Worm (Caenorhabditis elegans) whole organism, L1 larva: ENCODE data around the gene zhit-1.

Source experiments
- C04F5.9 ChIP-seq: sonication (generic microtip); optimal IDR thresholded peaks from 2 replicates; lab custom pipeline; 2016; ENCODE audit warnings: missing genetic modification characterization, missing compliant biosample characterization
- C34B4.2 ChIP-seq: sonication (generic microtip); optimal IDR thresholded peaks from 2 replicates; lab custom pipeline; 2017; ENCODE audit warnings: mild to moderate bottlenecking, missing genetic modification characterization, missing compliant biosample characterization
- F16B12.6 ChIP-seq: fragments of 150-350 bp; optimal IDR thresholded peaks from 2 replicates; lab custom pipeline; 2014; ENCODE audit warnings: missing biosample characterization, missing genetic modification characterization
- aly-2 ChIP-seq: fragments of 150-350 bp; optimal IDR thresholded peaks from 2 replicates; lab custom pipeline; 2014; ENCODE audit warnings: missing biosample characterization, missing genetic modification characterization
- ama-1 ChIP-seq: fragments of 150-350 bp; optimal IDR thresholded peaks from 2 replicates; lab custom pipeline; 2014
- dpl-1 ChIP-seq, 3 experiments: fragments of 150-350 bp in 2 of 3; sonication (generic microtip) in 1 of 3; optimal IDR thresholded peaks; 2 replicates each; lab custom pipeline; 2014 to 2017; ENCODE audit warnings: missing biosample characterization in 3 of 3, missing genetic modification characterization in 3 of 3, missing genetic modification reagents in 3 of 3
- elt-2 ChIP-seq: sonication (generic microtip); optimal IDR thresholded peaks from 2 replicates; lab custom pipeline; 2016; ENCODE audit warnings: missing genetic modification characterization, mild to moderate bottlenecking, inconsistent platforms, missing compliant biosample characterization, missing genetic modification reagents
- elt-3 ChIP-seq, 6 experiments: fragments of 150-350 bp in 1 of 6; sonication (generic microtip); optimal IDR thresholded peaks; 2 replicates each; lab custom pipeline; 2017 to 2018; ENCODE audit warnings: missing biosample characterization in 6 of 6, missing genetic modification characterization in 6 of 6, inconsistent platforms in 1 of 6
- fkh-10 ChIP-seq: sonication (generic microtip); optimal IDR thresholded peaks from 2 replicates; lab custom pipeline; 2017; ENCODE audit warnings: missing biosample characterization, missing genetic modification reagents, missing genetic modification characterization
- fkh-4 ChIP-seq: sonication (generic microtip); optimal IDR thresholded peaks from 2 replicates; lab custom pipeline; 2016; ENCODE audit warnings: missing compliant biosample characterization, missing genetic modification characterization, borderline replicate concordance
- hlh-17 ChIP-seq: fragments of 200-800 bp; sonication (Bioruptor generic); optimal IDR thresholded peaks from 2 replicates; lab custom pipeline; 2018; ENCODE audit warnings: missing genetic modification characterization, mild to moderate bottlenecking, missing compliant biosample characterization, moderate library complexity, borderline replicate concordance
- hlh-4 ChIP-seq: sonication (generic microtip); optimal IDR thresholded peaks from 2 replicates; lab custom pipeline; 2016; ENCODE audit warnings: mild to moderate bottlenecking, missing genetic modification characterization, missing compliant biosample characterization
- hpl-2 ChIP-seq: fragments of 150-350 bp; optimal IDR thresholded peaks from 2 replicates; lab custom pipeline; 2014; ENCODE audit warnings: missing biosample characterization, missing genetic modification reagents, missing genetic modification characterization
- lin-14 ChIP-seq: fragments of 200-800 bp; sonication (Bioruptor generic); optimal IDR thresholded peaks from 2 replicates; lab custom pipeline; 2018; ENCODE audit warnings: mild to moderate bottlenecking, missing genetic modification characterization, moderate library complexity, missing compliant biosample characterization
- lin-35 ChIP-seq, 2 experiments: fragments of 150-350 bp; optimal IDR thresholded peaks; 2 replicates each; lab custom pipeline; 2014; ENCODE audit warnings: missing biosample characterization in 2 of 2, missing genetic modification characterization in 2 of 2, missing genetic modification reagents in 2 of 2
- lsy-2 ChIP-seq, 2 experiments: fragments of 150-350 bp; optimal IDR thresholded peaks; 2 replicates each; lab custom pipeline; 2014; ENCODE audit warnings: missing biosample characterization in 2 of 2, missing genetic modification characterization in 2 of 2
- mdl-1 ChIP-seq, 2 experiments: fragments of 150-350 bp; optimal IDR thresholded peaks; 2 replicates each; lab custom pipeline; 2014 to 2017; ENCODE audit warnings: missing biosample characterization in 2 of 2, missing genetic modification characterization in 2 of 2, inconsistent platforms in 1 of 2
- nhr-20 ChIP-seq: sonication (generic microtip); optimal IDR thresholded peaks from 2 replicates; lab custom pipeline; 2016; ENCODE audit warnings: mild to moderate bottlenecking, missing genetic modification characterization, missing compliant biosample characterization
- nhr-71 ChIP-seq: sonication (generic microtip); optimal IDR thresholded peaks from 2 replicates; lab custom pipeline; 2016; ENCODE audit warnings: mild to moderate bottlenecking, missing genetic modification characterization, moderate library complexity, missing compliant biosample characterization
- nhr-76 ChIP-seq: sonication (generic microtip); optimal IDR thresholded peaks from 2 replicates; lab custom pipeline; 2017; ENCODE audit warnings: missing biosample characterization, missing genetic modification characterization
- nhr-90 ChIP-seq: sonication (generic microtip); optimal IDR thresholded peaks from 2 replicates; lab custom pipeline; 2016; ENCODE audit warnings: mild to moderate bottlenecking, missing genetic modification characterization, missing compliant biosample characterization; ENCODE audit not compliant: poor library complexity
- pax-3 ChIP-seq: fragments of 200-800 bp; sonication (Bioruptor generic); optimal IDR thresholded peaks from 2 replicates; lab custom pipeline; 2018; ENCODE audit warnings: mild to moderate bottlenecking, missing genetic modification characterization, moderate library complexity, missing compliant biosample characterization
- pqm-1 ChIP-seq: sonication (generic microtip); optimal IDR thresholded peaks from 3 replicates; lab custom pipeline; 2017; ENCODE audit warnings: missing biosample characterization, missing genetic modification characterization
- snpc-4 ChIP-seq: fragments of 150-350 bp; optimal IDR thresholded peaks from 2 replicates; lab custom pipeline; 2014; ENCODE audit warnings: missing biosample characterization, missing genetic modification characterization
- sox-4 ChIP-seq: sonication (generic microtip); optimal IDR thresholded peaks from 2 replicates; lab custom pipeline; 2016; ENCODE audit warnings: missing genetic modification characterization, missing compliant biosample characterization
- sup-37 ChIP-seq: fragments of 200-800 bp; sonication (Bioruptor generic); optimal IDR thresholded peaks from 2 replicates; lab custom pipeline; 2018; ENCODE audit warnings: mild to moderate bottlenecking, missing genetic modification characterization, missing compliant biosample characterization
- unc-130 ChIP-seq: fragments of 150-350 bp; optimal IDR thresholded peaks from 2 replicates; lab custom pipeline; 2017; ENCODE audit warnings: missing biosample characterization, missing genetic modification characterization, inconsistent platforms
- unc-30 ChIP-seq: sonication (generic microtip); optimal IDR thresholded peaks from 2 replicates; lab custom pipeline; 2017; ENCODE audit warnings: missing biosample characterization, missing genetic modification characterization
- unc-62 ChIP-seq: fragments of 150-350 bp; optimal IDR thresholded peaks from 2 replicates; lab custom pipeline; 2014; ENCODE audit warnings: missing biosample characterization, missing genetic modification reagents, missing genetic modification characterization
- unc-98 ChIP-seq: fragments of 200-800 bp; sonication (Bioruptor generic); IDR thresholded peaks from 2 replicates; pipeline ENCODE4 v1.3.6; 2022; ENCODE audit warnings: missing genetic modification characterization, missing compliant biosample characterization
- zag-1 ChIP-seq: fragments of 150-350 bp; optimal IDR thresholded peaks from 2 replicates; lab custom pipeline; 2014; ENCODE audit warnings: missing biosample characterization, missing genetic modification characterization
- ztf-11 ChIP-seq, 2 experiments: sonication (generic microtip); optimal IDR thresholded peaks; 2 replicates each; lab custom pipeline; 2016 to 2017; ENCODE audit warnings: missing genetic modification characterization in 2 of 2, missing biosample characterization in 1 of 2, missing compliant biosample characterization in 1 of 2

The zhit-1 gene

DNA sequence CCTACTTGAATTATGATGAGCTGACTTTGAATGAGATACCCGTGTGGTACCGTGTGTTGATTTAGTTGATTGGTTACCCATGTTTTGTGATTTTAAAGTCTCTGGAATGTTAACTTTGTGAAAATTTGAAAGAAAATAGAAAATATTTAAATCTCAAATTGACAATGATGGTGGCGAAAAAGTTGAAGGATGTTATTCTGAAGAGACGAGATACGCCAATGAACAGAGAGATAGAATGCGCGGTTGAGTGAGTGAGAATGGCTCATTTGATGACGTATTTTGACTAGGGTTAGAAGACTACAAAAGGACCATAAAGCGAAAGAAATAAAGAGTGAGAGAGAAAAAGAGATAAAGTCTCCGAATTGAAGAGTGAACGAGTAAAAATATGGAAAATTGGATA, 25.9 kb downstream of the zhit-1 start, which contains the start of gene glb-6:
Gene glb-6 (minus strand): TSS at position 101 of the 400 bp plus-strand sequence.
- TF ChIP-seq fkh-10 (GFP tag; lab: Kevin White, UChicago) (peak; percentile 16), lin-14 (GFP tag; lab: Kevin White, UChicago) (peak; percentile 39), ztf-11 (tag; optimal IDR thresholded peaks at IDR 0.05; lab: Kevin White, UChicago) (no peak), aly-2 (tag; lab: Kevin White, UChicago) (no peak), unc-62 (GFP tag; lab: Kevin White, UChicago) (no peak)
- TF ChIP-seq, all 84 proteins: peak for 2

DNA sequence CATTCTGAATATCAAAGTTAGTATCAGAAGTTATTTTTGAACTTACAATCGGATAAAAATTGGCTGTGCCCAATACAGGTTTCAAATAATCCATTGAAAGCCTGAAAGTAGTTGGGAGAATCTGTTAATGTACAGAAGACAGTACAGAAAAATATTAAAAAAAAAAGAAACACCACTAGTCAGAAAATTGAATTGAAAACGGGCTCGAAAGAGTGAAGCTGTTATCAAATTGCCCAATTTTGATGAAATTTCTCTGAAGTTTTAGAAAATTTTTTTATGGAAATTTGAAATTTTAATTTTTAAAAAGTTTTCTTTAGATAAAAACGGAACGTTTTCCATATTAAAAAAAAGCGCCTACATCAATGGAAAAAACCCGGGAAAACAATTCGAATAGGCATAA, 29.2 kb downstream of the zhit-1 start, which contains the start of gene C18C4.7:
Gene C18C4.7 (minus strand): TSS at position 101 of the 400 bp plus-strand sequence.
- TF ChIP-seq sup-37 (GFP tag; lab: Kevin White, UChicago) = no peak
- TF ChIP-seq unc-98 (GFP tag; lab: Robert Waterston, UW) = no peak
- TF ChIP-seq pax-3 (tag; lab: Kevin White, UChicago) = no peak
- no peak for TF ChIP-seq nhr-20 (tag; lab: Kevin White, UChicago)
- no peak for TF ChIP-seq mdl-1 (tag; optimal IDR thresholded peaks at IDR 0.05; lab: Kevin White, UChicago)
- TF ChIP-seq nhr-71 (tag; lab: Kevin White, UChicago) = no peak
- no peak for TF ChIP-seq hlh-17 (GFP tag; lab: Kevin White, UChicago)
- no peak for TF ChIP-seq zag-1 (tag; lab: Kevin White, UChicago)

DNA sequence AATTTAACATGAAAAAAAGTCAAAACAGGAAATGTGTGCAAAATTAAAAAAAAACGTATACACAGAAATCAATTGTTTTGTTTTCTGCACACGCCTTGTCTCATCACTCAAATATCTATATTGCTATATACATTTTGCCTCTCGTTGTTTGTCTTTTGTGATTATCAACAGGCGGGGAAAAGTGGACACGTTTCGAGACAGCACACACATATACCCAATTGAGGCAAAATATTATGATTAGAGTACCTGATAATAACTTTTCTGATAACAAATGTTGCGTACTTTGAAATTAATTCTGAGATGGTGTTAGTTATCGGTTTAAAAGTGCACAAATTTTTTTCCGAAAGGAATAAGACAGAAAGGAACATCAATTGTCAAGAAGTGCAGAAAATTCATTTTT, 36.5 kb downstream of the zhit-1 start:
- TF ChIP-seq hpl-2 (GFP tag; lab: Kevin White, UChicago) (no peak), pqm-1 (tag; lab: Kevin White, UChicago) (peak; percentile 77), lin-35 (GFP tag; optimal IDR thresholded peaks at IDR 0.05; lab: Kevin White, UChicago) (peak in 1 of 2 experiments; percentile 31), C04F5.9 (tag; lab: Kevin White, UChicago) (no peak), elt-2 (tag; lab: Kevin White, UChicago) (peak; percentile 88), nhr-90 (tag; lab: Kevin White, UChicago) (peak; percentile 21), lin-14 (GFP tag; lab: Kevin White, UChicago) (peak; percentile 26)

DNA sequence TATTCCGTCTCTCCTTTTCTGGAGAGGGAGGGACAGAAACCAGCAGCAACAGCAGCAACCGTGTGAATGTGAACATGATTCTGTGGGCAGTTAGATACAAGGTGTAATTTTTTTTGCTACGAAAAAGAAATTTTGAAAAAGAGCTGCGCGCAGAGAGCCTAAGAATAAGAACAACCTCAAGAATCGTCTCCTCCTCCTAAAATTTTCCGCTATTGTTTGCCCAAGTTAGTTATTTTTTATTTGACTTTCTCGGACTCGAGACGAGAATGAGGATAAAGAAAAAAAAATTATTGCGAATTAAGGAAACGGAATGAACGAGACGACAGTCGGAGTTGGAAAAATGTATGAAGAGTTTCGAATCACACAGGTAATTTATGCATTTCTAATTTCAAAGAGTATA, 37.8 kb downstream of the zhit-1 start, which contains the start of gene glb-5:
Gene glb-5 (plus strand): TSS at position 301 of the 400 bp plus-strand sequence.
- TF ChIP-seq mdl-1 (tag; optimal IDR thresholded peaks at IDR 0.05; lab: Kevin White, UChicago) = no peak
- TF ChIP-seq unc-30 (tag; lab: Kevin White, UChicago) = no peak
- no peak for TF ChIP-seq F16B12.6 (tag; lab: Kevin White, UChicago)
- no peak for TF ChIP-seq aly-2 (tag; lab: Kevin White, UChicago)
- TF ChIP-seq dpl-1 (GFP tag; optimal IDR thresholded peaks at IDR 0.05; lab: Kevin White, UChicago) = no peak
- TF ChIP-seq lin-35 (GFP tag; optimal IDR thresholded peaks at IDR 0.05; lab: Kevin White, UChicago) = no peak
- no peak for TF ChIP-seq sox-4 (tag; lab: Kevin White, UChicago)
- no peak for TF ChIP-seq snpc-4 (tag; lab: Kevin White, UChicago)
- no peak for TF ChIP-seq fkh-4 (tag; lab: Kevin White, UChicago)
- TF ChIP-seq hlh-4 (tag; lab: Kevin White, UChicago) = no peak
- TF ChIP-seq elt-2 (tag; lab: Kevin White, UChicago) = no peak
- TF ChIP-seq C34B4.2 (tag; lab: Kevin White, UChicago) = no peak
- no peak for TF ChIP-seq fkh-10 (GFP tag; lab: Kevin White, UChicago)
- no peak for TF ChIP-seq unc-98 (GFP tag; lab: Robert Waterston, UW)
- no peak for TF ChIP-seq unc-130 (tag; lab: Kevin White, UChicago)
- no peak for TF ChIP-seq elt-3 (tag; optimal IDR thresholded peaks at IDR 0.05; lab: Kevin White, UChicago)
- no peak for TF ChIP-seq nhr-76 (tag; lab: Kevin White, UChicago)
- no peak for TF ChIP-seq ama-1 (lab: Kevin White, UChicago)
- TF ChIP-seq lsy-2 (tag; optimal IDR thresholded peaks at IDR 0.05; lab: Kevin White, UChicago) = no peak
- no peak for TF ChIP-seq nhr-20 (tag; lab: Kevin White, UChicago)
- TF ChIP-seq, all 84 proteins: peak for 0
